Worm (Caenorhabditis elegans) whole organism, young adult: Measurements from ENCODE around the gene Y75B8A.7.

Experiments
- B0035.1 ChIP-seq: sonication (generic microtip); optimal IDR thresholded peaks from 2 replicates; lab custom pipeline; 2016; ENCODE audit warnings: missing genetic modification characterization, mild to moderate bottlenecking, missing compliant biosample characterization, missing genotype, missing genetic modification reagents
- B0261.1 ChIP-seq: sonication (generic microtip); optimal IDR thresholded peaks from 2 replicates; lab custom pipeline; 2016; ENCODE audit warnings: mild to moderate bottlenecking, missing genetic modification characterization, moderate library complexity, missing compliant biosample characterization
- C06A6.2 ChIP-seq: fragments of 200-800 bp; sonication (Bioruptor generic); conservative IDR thresholded peaks from 2 replicates; pipeline ENCODE4 v1.3.6; 2022; ENCODE audit warnings: missing genetic modification characterization, missing compliant biosample characterization
- C17E4.6 ChIP-seq: fragments of 200-800 bp; sonication (Bioruptor generic); IDR thresholded peaks from 2 replicates; pipeline ENCODE4 v1.3.6; 2022; ENCODE audit warnings: missing genetic modification reagents, missing genetic modification characterization, missing compliant biosample characterization
- D2030.7 ChIP-seq: fragments of 200-800 bp; sonication (Bioruptor generic); IDR thresholded peaks from 2 replicates; pipeline ENCODE4 v1.3.6; 2022; ENCODE audit warnings: missing genetic modification reagents, missing genetic modification characterization, missing compliant biosample characterization
- F49E8.2 ChIP-seq: sonication (generic microtip); optimal IDR thresholded peaks from 3 replicates; lab custom pipeline; 2017; ENCODE audit warnings: missing genetic modification characterization, mild to moderate bottlenecking, missing compliant biosample characterization, antibody characterized with exemption, moderate library complexity; ENCODE audit not compliant: insufficient read depth
- F55B11.4 ChIP-seq: sonication (generic microtip); optimal IDR thresholded peaks from 2 replicates; lab custom pipeline; 2016; ENCODE audit warnings: missing compliant biosample characterization, missing genetic modification characterization, borderline replicate concordance; ENCODE audit not compliant: insufficient read depth
- K11D2.4 ChIP-seq: fragments of 200-800 bp; sonication (Bioruptor generic); IDR thresholded peaks from 2 replicates; pipeline ENCODE4 v1.3.6; 2022; ENCODE audit warnings: missing genetic modification reagents, missing genetic modification characterization, missing compliant biosample characterization
- Y95B8A.8 ChIP-seq: fragments of 200-800 bp; sonication (Bioruptor generic); IDR thresholded peaks from 2 replicates; pipeline ENCODE4 v1.3.6; 2022; ENCODE audit warnings: missing genetic modification reagents, missing genetic modification characterization, missing compliant biosample characterization
- ZK185.1 ChIP-seq: sonication (generic microtip); optimal IDR thresholded peaks from 2 replicates; lab custom pipeline; 2016; ENCODE audit warnings: mild to moderate bottlenecking, missing genetic modification characterization, missing compliant biosample characterization; ENCODE audit not compliant: poor library complexity, severe bottlenecking
- ama-1 ChIP-seq, 3 experiments: fragments of 150-350 bp in 1 of 3; sonication (generic microtip) in 2 of 3; optimal IDR thresholded peaks; 2 replicates each; lab custom pipeline; 2014 to 2018; ENCODE audit warnings: missing biosample characterization in 2 of 3, missing genetic modification characterization in 2 of 3, missing genetic modification reagents in 2 of 3
- attf-5 ChIP-seq: fragments of 200-800 bp; sonication (Bioruptor generic); optimal IDR thresholded peaks from 2 replicates; lab custom pipeline; 2018; ENCODE audit warnings: mild to moderate bottlenecking, missing genetic modification characterization, missing compliant biosample characterization
- ceh-58 ChIP-seq: fragments of 200-800 bp; sonication (Bioruptor generic); IDR thresholded peaks from 2 replicates; pipeline ENCODE4 v1.3.6; 2022; ENCODE audit warnings: missing genetic modification characterization, missing compliant biosample characterization
- die-1 ChIP-seq: sonication (generic microtip); optimal IDR thresholded peaks from 2 replicates; lab custom pipeline; 2016; ENCODE audit warnings: missing genotype, mild to moderate bottlenecking, missing genetic modification characterization, missing compliant biosample characterization
- dpl-1 ChIP-seq: fragments of 150-350 bp; optimal IDR thresholded peaks from 2 replicates; lab custom pipeline; 2014; ENCODE audit warnings: missing biosample characterization, missing genetic modification reagents, missing genetic modification characterization
- efl-1 ChIP-seq: fragments of 150-350 bp; optimal IDR thresholded peaks from 2 replicates; lab custom pipeline; 2014; ENCODE audit warnings: missing biosample characterization, missing genetic modification reagents, missing genetic modification characterization
- egl-18 ChIP-seq: fragments of 200-800 bp; sonication (Bioruptor generic); IDR thresholded peaks from 2 replicates; pipeline ENCODE4 v1.3.6; 2022; ENCODE audit warnings: missing genetic modification reagents, missing genetic modification characterization, missing compliant biosample characterization
- let-607 ChIP-seq, 2 experiments: fragments of 200-800 bp in 1 of 2; sonication (Bioruptor generic) in 1 of 2; sonication (generic microtip) in 1 of 2; optimal IDR thresholded peaks; 2 replicates each; lab custom pipeline; 2016 to 2018; ENCODE audit warnings: mild to moderate bottlenecking in 2 of 2, missing compliant biosample characterization in 2 of 2, missing genetic modification characterization in 2 of 2, moderate library complexity in 2 of 2, missing genotype in 1 of 2
- lin-35 ChIP-seq, 3 experiments: fragments of 150-350 bp in 2 of 3; sonication (generic microtip) in 1 of 3; optimal IDR thresholded peaks; 2 replicates each; lab custom pipeline; 2014 to 2018; ENCODE audit warnings: missing biosample characterization in 3 of 3, missing genetic modification characterization in 3 of 3, missing genetic modification reagents in 3 of 3
- lin-54 ChIP-seq: fragments of 200-800 bp; sonication (Bioruptor generic); optimal IDR thresholded peaks from 2 replicates; lab custom pipeline; 2018; ENCODE audit warnings: mild to moderate bottlenecking, missing genetic modification characterization, missing compliant biosample characterization
- lsl-1 ChIP-seq: fragments of 200-800 bp; sonication (Bioruptor generic); optimal IDR thresholded peaks from 2 replicates; lab custom pipeline; 2018; ENCODE audit warnings: mild to moderate bottlenecking, missing genetic modification characterization, moderate library complexity, missing compliant biosample characterization
- lsy-27 ChIP-seq: sonication (generic microtip); optimal IDR thresholded peaks from 2 replicates; lab custom pipeline; 2017; ENCODE audit warnings: missing genetic modification characterization, mild to moderate bottlenecking, missing compliant biosample characterization, antibody characterized with exemption, missing genotype, borderline replicate concordance; ENCODE audit not compliant: insufficient read depth
- mcd-1 ChIP-seq: fragments of 200-800 bp; sonication (Bioruptor generic); IDR thresholded peaks from 2 replicates; pipeline ENCODE4 v1.3.6; 2022; ENCODE audit warnings: missing genetic modification reagents, missing genetic modification characterization, missing compliant biosample characterization
- mxl-1 ChIP-seq: sonication (generic microtip); optimal IDR thresholded peaks from 2 replicates; lab custom pipeline; 2016; ENCODE audit warnings: missing genetic modification characterization, missing compliant biosample characterization
- nfyb-1 ChIP-seq: fragments of 200-800 bp; sonication (Bioruptor generic); IDR thresholded peaks from 2 replicates; pipeline ENCODE4 v1.3.6; 2022; ENCODE audit warnings: missing genetic modification reagents, missing genetic modification characterization, missing compliant biosample characterization
- nhr-80 ChIP-seq: sonication (generic microtip); optimal IDR thresholded peaks from 2 replicates; lab custom pipeline; 2016; ENCODE audit warnings: missing genetic modification characterization, missing compliant biosample characterization
- pha-4 ChIP-seq: fragments of 150-350 bp; sonication (generic microtip); optimal IDR thresholded peaks from 2 replicates; lab custom pipeline; 2014; ENCODE audit warnings: missing biosample characterization, missing genetic modification reagents, missing genetic modification characterization
- sea-2 ChIP-seq: fragments of 200-800 bp; sonication (Bioruptor generic); IDR thresholded peaks from 2 replicates; pipeline ENCODE4 v1.3.6; 2022; ENCODE audit warnings: missing genetic modification characterization, missing compliant biosample characterization
- unc-130 ChIP-seq: sonication (generic microtip); optimal IDR thresholded peaks from 2 replicates; lab custom pipeline; 2016; ENCODE audit warnings: missing genetic modification reagents, missing genetic modification characterization, missing compliant biosample characterization
- zfh-2 ChIP-seq: fragments of 200-800 bp; sonication (Bioruptor generic); conservative IDR thresholded peaks from 2 replicates; pipeline ENCODE4 v1.3.6; 2022; ENCODE audit warnings: missing genetic modification reagents, missing genetic modification characterization, missing compliant biosample characterization
- ztf-18 ChIP-seq: sonication (generic microtip); optimal IDR thresholded peaks from 2 replicates; lab custom pipeline; 2016; ENCODE audit warnings: missing genotype, mild to moderate bottlenecking, missing genetic modification characterization, missing compliant biosample characterization
- ztf-22 ChIP-seq: fragments of 200-800 bp; sonication (Bioruptor generic); optimal IDR thresholded peaks from 2 replicates; lab custom pipeline; 2018; ENCODE audit warnings: mild to moderate bottlenecking, missing genetic modification characterization, moderate library complexity, missing compliant biosample characterization
- ztf-6 ChIP-seq: fragments of 200-800 bp; sonication (Bioruptor generic); IDR thresholded peaks from 2 replicates; pipeline ENCODE4 v1.3.6; 2022; ENCODE audit warnings: missing genetic modification reagents, missing genetic modification characterization, missing compliant biosample characterization

Y75B8A.7 gene

DNA sequence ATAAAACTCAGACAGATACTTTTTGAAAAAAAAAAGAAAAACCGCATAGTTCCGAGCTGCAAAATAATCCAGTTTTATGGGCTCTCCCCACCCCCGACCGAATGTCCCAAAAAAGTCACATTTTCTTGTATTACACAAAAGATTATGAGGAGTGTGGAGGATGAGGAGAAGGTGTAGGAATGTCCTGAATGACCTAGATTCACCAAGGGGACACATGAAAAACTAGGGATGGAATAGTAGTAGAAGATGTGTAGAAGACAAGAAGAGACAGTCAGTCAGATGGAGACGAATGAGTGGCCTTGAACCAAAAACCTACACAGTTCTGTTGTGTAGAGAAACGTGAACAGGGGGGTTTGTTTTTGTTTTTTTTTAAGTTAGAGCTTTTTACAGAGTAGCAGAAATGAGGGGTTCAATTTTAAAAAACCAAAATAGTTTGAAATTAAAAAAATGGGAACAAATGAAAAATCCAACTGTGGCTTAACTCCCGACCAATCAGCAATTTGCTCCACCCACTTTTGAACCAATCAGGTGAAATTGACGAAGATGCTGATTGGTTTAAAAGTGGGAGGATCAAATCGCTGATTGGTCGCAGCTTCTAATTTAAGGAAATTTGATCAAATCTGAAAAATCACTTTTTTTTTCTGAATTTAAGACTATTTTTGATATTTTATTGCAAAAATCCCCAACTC lies 10.1 kb upstream of the Y75B8A.7 start:
- no peak for TF ChIP-seq ztf-18 (tag; lab: Kevin White, UChicago)
- no peak for TF ChIP-seq attf-5 (GFP tag; lab: Kevin White, UChicago)
- TF ChIP-seq ceh-58, result no peak

DNA sequence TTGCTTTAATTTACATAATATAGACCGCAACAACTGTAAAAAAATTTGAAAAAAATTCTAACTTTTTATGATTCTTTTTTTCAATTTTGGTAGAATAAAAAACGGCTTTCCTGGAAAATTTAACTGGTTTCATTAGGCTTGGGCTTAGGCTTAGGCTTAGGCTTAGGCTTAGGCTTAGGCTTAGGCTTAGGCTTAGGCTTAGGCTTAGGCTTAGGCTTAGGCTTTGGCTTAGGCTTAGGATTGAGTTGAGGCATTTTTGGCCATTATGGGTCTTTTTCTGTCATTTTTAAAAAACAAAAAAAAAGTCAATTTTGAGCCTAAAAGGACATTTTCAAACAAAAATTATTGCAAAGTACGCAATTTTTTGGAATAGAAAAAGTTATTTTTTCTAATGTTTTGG lies 8.9 kb upstream of the Y75B8A.7 start:
- TF ChIP-seq B0035.1 (tag; lab: Kevin White, UChicago) (no peak), nhr-80 (tag; lab: Kevin White, UChicago) (no peak), pha-4 (no peak), ztf-22 (no peak), egl-18 (GFP tag; lab: Robert Waterston, UW) (no peak), ZK185.1 (tag; lab: Kevin White, UChicago) (no peak), F49E8.2 (tag; lab: Kevin White, UChicago) (no peak), zfh-2 (GFP tag; lab: Robert Waterston, UW) (no peak), die-1 (no peak)

DNA sequence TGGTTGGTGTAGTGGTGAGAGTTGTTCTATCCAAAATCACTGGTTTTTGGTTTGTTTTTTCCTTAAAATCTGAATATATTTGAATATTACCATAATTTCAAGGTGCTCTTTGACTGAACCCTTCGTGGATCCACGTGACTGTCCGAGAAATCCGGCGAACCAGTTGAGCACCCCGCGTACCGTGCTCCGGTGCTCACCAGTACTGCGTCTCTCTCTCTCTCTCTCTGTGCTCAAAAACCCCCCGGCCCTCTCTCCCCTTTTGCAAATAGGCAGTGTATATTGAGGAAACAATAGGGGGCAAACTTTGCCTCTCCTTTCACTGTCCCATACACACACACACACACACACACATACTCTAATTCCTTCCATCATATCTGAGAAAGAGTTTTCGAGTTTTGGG lies 2.7 kb upstream of the Y75B8A.7 start:
- TF ChIP-seq zfh-2 (GFP tag; lab: Robert Waterston, UW) (peak; percentile 76), sea-2 (GFP tag; lab: Robert Waterston, UW) (no peak), ama-1 (optimal IDR thresholded peaks at IDR 0.05; lab: Kevin White, UChicago) (no peak), ama-1 (GFP tag; optimal IDR thresholded peaks at IDR 0.05; lab: Kevin White, UChicago) (no peak), pha-4 (no peak), let-607 (tag; optimal IDR thresholded peaks at IDR 0.05; lab: Kevin White, UChicago) (no peak)

DNA sequence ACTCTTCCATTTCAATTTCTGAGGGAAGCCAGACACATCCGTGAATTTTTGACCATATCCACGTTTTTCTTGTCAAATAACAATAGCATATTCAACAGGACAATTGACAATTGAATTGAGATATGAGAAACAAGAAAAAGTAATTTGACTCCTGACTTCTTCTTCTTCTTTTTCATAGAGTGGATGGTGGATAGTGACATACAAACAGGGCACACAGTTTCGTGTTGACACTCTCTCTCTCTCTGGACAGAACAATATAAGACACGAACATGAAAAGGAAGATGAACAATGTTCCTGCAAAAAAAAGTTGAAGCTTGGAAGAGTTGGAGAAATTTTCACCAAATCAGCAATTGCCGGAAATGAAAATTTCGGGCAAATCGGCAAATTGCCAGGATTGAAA lies 1.6 kb upstream of the Y75B8A.7 start:
- TF ChIP-seq C17E4.6 (GFP tag; lab: Robert Waterston, UW) (no peak), pha-4 (no peak), C06A6.2 (no peak), unc-130 (GFP tag; lab: Kevin White, UChicago) (no peak), lsy-27 (no peak), B0261.1 (no peak), D2030.7 (no peak)

ce11 chrIII:12152157-12152556 lies 542 bp upstream of the Y75B8A.7 start:
- TF ChIP-seq lin-35 (GFP tag; optimal IDR thresholded peaks at IDR 0.05; lab: Kevin White, UChicago) (peak in 2 of 3 experiments; percentile 11 to 80), ztf-6 (no peak), mcd-1 (peak; percentile 88), ztf-18 (tag; lab: Kevin White, UChicago) (no peak), dpl-1 (GFP tag; lab: Kevin White, UChicago) (peak; percentile 50), efl-1 (GFP tag; lab: Kevin White, UChicago) (peak; percentile 72), lsl-1 (GFP tag; lab: Kevin White, UChicago) (peak; percentile 19), lin-54 (GFP tag; lab: Kevin White, UChicago) (peak; percentile 86)
- TF ChIP-seq, all 124 proteins: peak for 6

DNA sequence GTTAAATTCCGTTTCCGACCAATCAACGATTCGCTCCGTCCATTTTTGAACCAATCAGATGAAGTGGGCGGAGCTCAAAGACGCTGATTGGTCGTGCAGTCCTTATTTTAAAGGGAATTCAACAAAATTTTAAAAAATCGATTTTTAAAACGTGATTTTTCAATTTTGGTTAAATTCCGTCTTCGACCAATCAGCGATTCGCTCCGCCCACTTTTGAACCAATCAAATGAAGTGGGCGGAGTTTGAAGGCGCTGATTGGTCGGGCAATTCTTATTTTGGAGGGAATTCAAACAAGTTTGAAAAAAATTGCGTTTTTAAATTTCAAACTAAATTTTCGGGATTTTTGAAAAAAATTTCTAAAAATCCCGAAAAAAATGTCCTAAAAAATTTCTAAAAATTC lies 815 bp downstream of the Y75B8A.7 start:
- TF ChIP-seq nfyb-1 (GFP tag; lab: Robert Waterston, UW) (0 out of 2 replicates have a peak, but pooled peaks have one; percentile 16), F55B11.4 (tag; lab: Kevin White, UChicago) (no peak), K11D2.4 (GFP tag; lab: Robert Waterston, UW) (no peak), Y95B8A.8 (GFP tag; lab: Robert Waterston, UW) (no peak), mxl-1 (tag; lab: Kevin White, UChicago) (no peak), ceh-58 (no peak)
